Worm (Caenorhabditis elegans): ENCODE measurements around the gene srbc-44.

DNA sequence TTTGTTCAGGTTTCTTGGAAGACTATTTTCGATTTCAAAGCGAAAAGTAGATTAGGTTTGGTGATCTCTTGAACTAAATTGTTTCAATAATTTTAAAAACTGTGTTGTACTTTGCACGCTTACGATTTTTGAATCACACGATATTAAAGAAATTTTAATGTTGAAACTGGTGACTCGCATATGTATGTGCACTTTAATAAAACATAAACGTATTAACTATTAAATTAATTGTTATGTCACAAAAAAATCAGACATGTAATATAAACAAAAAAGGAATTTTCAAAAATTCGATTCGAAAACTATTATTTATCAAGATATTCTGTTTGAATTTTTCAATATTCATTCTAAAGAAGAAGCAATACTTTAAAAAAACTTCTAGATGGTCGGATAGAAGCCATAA, 38.9 kb upstream of the srbc-44 start, which contains the start of gene ugt-15:
- TF ChIP-seq flt-1 (GFP tag; IDR thresholded peaks at IDR 0.05) = no peak
- TF ChIP-seq med-1 (GFP tag; optimal IDR thresholded peaks at IDR 0.05; ENCODE audit: insufficient read depth) = no peak
- no peak for TF ChIP-seq tab-1 (GFP tag; IDR thresholded peaks at IDR 0.05)
